Worm (Caenorhabditis elegans) whole organism, mixed stage, embryonic: ENCODE data around the gene ooc-3.

Experiments used
- M03D4.4 ChIP-seq: sonication (generic microtip); optimal IDR thresholded peaks from 2 replicates; lab custom pipeline; 2017; ENCODE audit warnings: mild to moderate bottlenecking, missing genetic modification characterization, missing compliant biosample characterization
- bed-3 ChIP-seq: fragments of 200-800 bp; sonication (Bioruptor generic); optimal IDR thresholded peaks from 3 replicates; lab custom pipeline; 2018; ENCODE audit warnings: mild to moderate bottlenecking, missing genetic modification characterization, moderate library complexity, missing compliant biosample characterization
- blmp-1 ChIP-seq: fragments of 150-350 bp; optimal IDR thresholded peaks from 2 replicates; lab custom pipeline; 2014; ENCODE audit warnings: missing biosample characterization, missing genetic modification characterization
- ceh-39 ChIP-seq: fragments of 150-350 bp; optimal IDR thresholded peaks from 2 replicates; lab custom pipeline; 2014; ENCODE audit warnings: missing biosample characterization, missing genetic modification characterization
- ceh-43 ChIP-seq: fragments of 200-800 bp; sonication (Bioruptor generic); optimal IDR thresholded peaks from 2 replicates; lab custom pipeline; 2018; ENCODE audit warnings: mild to moderate bottlenecking, missing genetic modification characterization, moderate library complexity, missing compliant biosample characterization
- ceh-83 ChIP-seq: fragments of 200-800 bp; sonication (Bioruptor generic); optimal IDR thresholded peaks from 2 replicates; lab custom pipeline; 2018; ENCODE audit warnings: mild to moderate bottlenecking, missing genetic modification characterization, missing compliant biosample characterization
- ces-1 ChIP-seq: fragments of 150-350 bp; optimal IDR thresholded peaks from 2 replicates; lab custom pipeline; 2014; ENCODE audit warnings: missing biosample characterization, missing genetic modification reagents, missing genetic modification characterization
- cnd-1 ChIP-seq: fragments of 200-800 bp; sonication (Bioruptor generic); optimal IDR thresholded peaks from 2 replicates; lab custom pipeline; 2018; ENCODE audit warnings: mild to moderate bottlenecking, missing genetic modification characterization, missing compliant biosample characterization
- drap-1 ChIP-seq: fragments of 200-800 bp; sonication (Bioruptor generic); optimal IDR thresholded peaks from 3 replicates; lab custom pipeline; 2018; ENCODE audit warnings: mild to moderate bottlenecking, missing genetic modification characterization, missing compliant biosample characterization
- elt-1 ChIP-seq: sonication (generic microtip); optimal IDR thresholded peaks from 2 replicates; lab custom pipeline; 2017; ENCODE audit warnings: missing genetic modification characterization, mild to moderate bottlenecking, missing compliant biosample characterization, antibody characterized with exemption, moderate library complexity, borderline replicate concordance; ENCODE audit not compliant: insufficient read depth
- elt-3 ChIP-seq: fragments of 150-350 bp; optimal IDR thresholded peaks from 2 replicates; lab custom pipeline; 2014; ENCODE audit warnings: missing biosample characterization, missing genetic modification characterization
- flh-1 ChIP-seq: fragments of 200-800 bp; sonication (Bioruptor generic); optimal IDR thresholded peaks from 2 replicates; lab custom pipeline; 2018; ENCODE audit warnings: mild to moderate bottlenecking, missing genetic modification characterization, moderate library complexity, missing compliant biosample characterization
- ham-2 ChIP-seq: fragments of 200-800 bp; sonication (Bioruptor generic); optimal IDR thresholded peaks from 2 replicates; lab custom pipeline; 2018; ENCODE audit warnings: mild to moderate bottlenecking, missing genetic modification characterization, missing compliant biosample characterization
- hlh-1 ChIP-seq: fragments of 150-350 bp; optimal IDR thresholded peaks from 2 replicates; lab custom pipeline; 2014; ENCODE audit warnings: missing biosample characterization, missing genetic modification reagents, missing genetic modification characterization
- lin-13 ChIP-seq: fragments of 150-350 bp; optimal IDR thresholded peaks from 2 replicates; lab custom pipeline; 2014; ENCODE audit warnings: missing biosample characterization, missing genetic modification characterization
- lin-32 ChIP-seq: fragments of 200-800 bp; sonication (Bioruptor generic); optimal IDR thresholded peaks from 2 replicates; lab custom pipeline; 2018; ENCODE audit warnings: mild to moderate bottlenecking, missing genetic modification characterization, missing compliant biosample characterization
- lsy-2 ChIP-seq: fragments of 150-350 bp; optimal IDR thresholded peaks from 2 replicates; lab custom pipeline; 2014; ENCODE audit warnings: missing biosample characterization, missing genetic modification characterization
- mab-5 ChIP-seq: fragments of 150-350 bp; optimal IDR thresholded peaks from 2 replicates; lab custom pipeline; 2014; ENCODE audit warnings: missing biosample characterization, missing genetic modification characterization
- mep-1 ChIP-seq: fragments of 150-350 bp; optimal IDR thresholded peaks from 2 replicates; lab custom pipeline; 2017; ENCODE audit warnings: missing biosample characterization, missing genetic modification reagents, missing genetic modification characterization, inconsistent platforms
- mls-2 ChIP-seq: sonication (generic microtip); optimal IDR thresholded peaks from 2 replicates; lab custom pipeline; 2016; ENCODE audit warnings: mild to moderate bottlenecking, missing genetic modification characterization, moderate library complexity, missing compliant biosample characterization
- nhr-12 ChIP-seq: fragments of 150-350 bp; optimal IDR thresholded peaks from 2 replicates; lab custom pipeline; 2014; ENCODE audit warnings: missing biosample characterization, missing genetic modification characterization
- nhr-2 ChIP-seq: fragments of 150-350 bp; optimal IDR thresholded peaks from 2 replicates; lab custom pipeline; 2014; ENCODE audit warnings: missing biosample characterization, missing genetic modification characterization
- nhr-237 ChIP-seq: fragments of 150-350 bp; optimal IDR thresholded peaks from 2 replicates; lab custom pipeline; 2014; ENCODE audit warnings: missing biosample characterization, missing genetic modification characterization
- nhr-28 ChIP-seq: fragments of 150-350 bp; optimal IDR thresholded peaks from 2 replicates; lab custom pipeline; 2014; ENCODE audit warnings: missing biosample characterization, missing genetic modification characterization
- nhr-76 ChIP-seq: sonication (generic microtip); optimal IDR thresholded peaks from 2 replicates; lab custom pipeline; 2017; ENCODE audit warnings: missing biosample characterization, missing genetic modification characterization
- pha-4 ChIP-seq: fragments of 150-350 bp; optimal IDR thresholded peaks from 2 replicates; lab custom pipeline; 2018; ENCODE audit warnings: missing biosample characterization, missing genetic modification reagents, missing genetic modification characterization
- sem-2 ChIP-seq: fragments of 200-800 bp; sonication (Bioruptor generic); optimal IDR thresholded peaks from 2 replicates; lab custom pipeline; 2018; ENCODE audit warnings: mild to moderate bottlenecking, missing genetic modification characterization, missing compliant biosample characterization
- snpc-4 ChIP-seq: fragments of 150-350 bp; optimal IDR thresholded peaks from 2 replicates; lab custom pipeline; 2014; ENCODE audit warnings: missing biosample characterization, missing genetic modification characterization
- sptf-1 ChIP-seq: sonication (generic microtip); optimal IDR thresholded peaks from 2 replicates; lab custom pipeline; 2017; ENCODE audit warnings: mild to moderate bottlenecking, missing genetic modification characterization, moderate library complexity, missing compliant biosample characterization
- tbx-8 ChIP-seq: fragments of 200-800 bp; sonication (Bioruptor generic); optimal IDR thresholded peaks from 2 replicates; lab custom pipeline; 2018; ENCODE audit warnings: mild to moderate bottlenecking, missing genetic modification characterization, moderate library complexity, missing compliant biosample characterization
- unc-120 ChIP-seq: sonication (generic microtip); optimal IDR thresholded peaks from 2 replicates; lab custom pipeline; 2017; ENCODE audit warnings: missing genetic modification characterization, missing compliant biosample characterization; ENCODE audit not compliant: poor library complexity, severe bottlenecking
- unc-39 ChIP-seq: fragments of 150-350 bp; optimal IDR thresholded peaks from 2 replicates; lab custom pipeline; 2014; ENCODE audit warnings: missing biosample characterization, missing genetic modification characterization
- unc-62 ChIP-seq: fragments of 150-350 bp; optimal IDR thresholded peaks from 2 replicates; lab custom pipeline; 2014; ENCODE audit warnings: missing biosample characterization, missing genetic modification reagents, missing genetic modification characterization
- zip-8 ChIP-seq: fragments of 150-350 bp; optimal IDR thresholded peaks from 2 replicates; lab custom pipeline; 2014; ENCODE audit warnings: missing biosample characterization, missing genetic modification characterization
- ztf-11 ChIP-seq: fragments of 150-350 bp; optimal IDR thresholded peaks from 2 replicates; lab custom pipeline; 2014; ENCODE audit warnings: missing biosample characterization, missing genetic modification characterization

ooc-3 gene

ce11 chrII:11537115-11537514 is 42.0 kb upstream of the ooc-3 start:
- TF ChIP-seq ceh-83 (GFP tag; lab: Kevin White, UChicago) = no peak
- no peak for TF ChIP-seq ces-1
- peak; percentile 6 for TF ChIP-seq unc-120 (tag; lab: Kevin White, UChicago)
- TF ChIP-seq nhr-2 (tag; lab: Kevin White, UChicago) = peak; percentile 46
- peak; percentile 89 for TF ChIP-seq sptf-1
- TF ChIP-seq flh-1 = no peak
- TF ChIP-seq lin-32 = no peak
- no peak for TF ChIP-seq ztf-11 (tag; lab: Kevin White, UChicago)
- TF ChIP-seq blmp-1 = no peak
- peak; percentile 52 for TF ChIP-seq cnd-1 (tag; lab: Kevin White, UChicago)
- no peak for TF ChIP-seq pha-4
- peak; percentile 76 for TF ChIP-seq ceh-39 (tag; lab: Kevin White, UChicago)
- TF ChIP-seq elt-1 (tag; lab: Kevin White, UChicago) = no peak
- TF ChIP-seq sem-2 (GFP tag; lab: Kevin White, UChicago) = no peak
- TF ChIP-seq ceh-43 (GFP tag; lab: Kevin White, UChicago) = no peak
- no peak for TF ChIP-seq nhr-76 (tag; lab: Kevin White, UChicago)
- no peak for TF ChIP-seq zip-8
- peak; percentile 67 for TF ChIP-seq unc-62 (GFP tag; lab: Kevin White, UChicago)
- no peak for TF ChIP-seq snpc-4
- TF ChIP-seq hlh-1 = peak; percentile 60
- no peak for TF ChIP-seq lin-13 (tag; lab: Kevin White, UChicago)
- TF ChIP-seq mab-5 (tag; lab: Kevin White, UChicago) = no peak
- peak; percentile 62 for TF ChIP-seq mep-1 (tag; lab: Kevin White, UChicago)
- TF ChIP-seq tbx-8 (GFP tag; lab: Kevin White, UChicago) = no peak
- no peak for TF ChIP-seq unc-39 (tag; lab: Kevin White, UChicago)
- TF ChIP-seq nhr-28 (tag; lab: Kevin White, UChicago) = no peak
- no peak for TF ChIP-seq lsy-2 (tag; lab: Kevin White, UChicago)
- TF ChIP-seq ham-2 (GFP tag; lab: Kevin White, UChicago) = peak; percentile 37
- no peak for TF ChIP-seq drap-1
- TF ChIP-seq nhr-12 (tag; lab: Kevin White, UChicago) = no peak
- TF ChIP-seq M03D4.4 (tag; lab: Kevin White, UChicago) = no peak
- TF ChIP-seq elt-3 = no peak
- no peak for TF ChIP-seq nhr-237 (tag; lab: Kevin White, UChicago)
- TF ChIP-seq bed-3 (GFP tag; lab: Kevin White, UChicago) = no peak
- peak; percentile 40 for TF ChIP-seq mls-2
- TF ChIP-seq, all 35 proteins: peak for 10

- TF ChIP-seq drap-1 (no peak), ces-1 (peak; percentile 36)
Observed at ce11 chrII:11536505-11536904, 41.4 kb upstream of the ooc-3 start.

ce11 chrII:11535924-11536323 is 40.8 kb upstream of the ooc-3 start:
- TF ChIP-seq mab-5 (tag; lab: Kevin White, UChicago) (no peak), zip-8 (peak; percentile 99)

ce11 chrII:11535429-11535828 is 40.3 kb upstream of the ooc-3 start:
- TF ChIP-seq drap-1 (peak; percentile 61), pha-4 (no peak), lin-13 (tag; lab: Kevin White, UChicago) (no peak), unc-39 (tag; lab: Kevin White, UChicago) (no peak), bed-3 (GFP tag; lab: Kevin White, UChicago) (no peak), elt-3 (no peak), nhr-2 (tag; lab: Kevin White, UChicago) (peak; percentile 82), blmp-1 (no peak), nhr-12 (tag; lab: Kevin White, UChicago) (no peak), ztf-11 (tag; lab: Kevin White, UChicago) (peak; percentile 22), cnd-1 (tag; lab: Kevin White, UChicago) (peak; percentile 66), ces-1 (peak; percentile 35), nhr-237 (tag; lab: Kevin White, UChicago) (no peak), mls-2 (peak; percentile 73), ceh-39 (tag; lab: Kevin White, UChicago) (peak; percentile 41), flh-1 (no peak), unc-62 (GFP tag; lab: Kevin White, UChicago) (peak; percentile 45), mep-1 (tag; lab: Kevin White, UChicago) (no peak), sptf-1 (peak; percentile 76), ceh-43 (GFP tag; lab: Kevin White, UChicago) (peak; percentile 20), nhr-28 (tag; lab: Kevin White, UChicago) (no peak), sem-2 (GFP tag; lab: Kevin White, UChicago) (peak; percentile 40)
- TF ChIP-seq, all 35 proteins: peak for 11
